Worm (Caenorhabditis elegans) whole organism, mixed stage, embryonic: Measurements from ENCODE around the gene F54G2.1.

Experiments used
- M03D4.4 ChIP-seq: sonication (generic microtip); optimal IDR thresholded peaks from 2 replicates; lab custom pipeline; 2017; ENCODE audit warnings: mild to moderate bottlenecking, missing genetic modification characterization, missing compliant biosample characterization
- bed-3 ChIP-seq: fragments of 200-800 bp; sonication (Bioruptor generic); optimal IDR thresholded peaks from 3 replicates; lab custom pipeline; 2018; ENCODE audit warnings: mild to moderate bottlenecking, missing genetic modification characterization, moderate library complexity, missing compliant biosample characterization
- blmp-1 ChIP-seq: fragments of 150-350 bp; optimal IDR thresholded peaks from 2 replicates; lab custom pipeline; 2014; ENCODE audit warnings: missing biosample characterization, missing genetic modification characterization
- ceh-39 ChIP-seq: fragments of 150-350 bp; optimal IDR thresholded peaks from 2 replicates; lab custom pipeline; 2014; ENCODE audit warnings: missing biosample characterization, missing genetic modification characterization
- ceh-43 ChIP-seq: fragments of 200-800 bp; sonication (Bioruptor generic); optimal IDR thresholded peaks from 2 replicates; lab custom pipeline; 2018; ENCODE audit warnings: mild to moderate bottlenecking, missing genetic modification characterization, moderate library complexity, missing compliant biosample characterization
- ceh-83 ChIP-seq: fragments of 200-800 bp; sonication (Bioruptor generic); optimal IDR thresholded peaks from 2 replicates; lab custom pipeline; 2018; ENCODE audit warnings: mild to moderate bottlenecking, missing genetic modification characterization, missing compliant biosample characterization
- ces-1 ChIP-seq: fragments of 150-350 bp; optimal IDR thresholded peaks from 2 replicates; lab custom pipeline; 2014; ENCODE audit warnings: missing biosample characterization, missing genetic modification reagents, missing genetic modification characterization
- cnd-1 ChIP-seq: fragments of 200-800 bp; sonication (Bioruptor generic); optimal IDR thresholded peaks from 2 replicates; lab custom pipeline; 2018; ENCODE audit warnings: mild to moderate bottlenecking, missing genetic modification characterization, missing compliant biosample characterization
- drap-1 ChIP-seq: fragments of 200-800 bp; sonication (Bioruptor generic); optimal IDR thresholded peaks from 3 replicates; lab custom pipeline; 2018; ENCODE audit warnings: mild to moderate bottlenecking, missing genetic modification characterization, missing compliant biosample characterization
- elt-1 ChIP-seq: sonication (generic microtip); optimal IDR thresholded peaks from 2 replicates; lab custom pipeline; 2017; ENCODE audit warnings: missing genetic modification characterization, mild to moderate bottlenecking, missing compliant biosample characterization, antibody characterized with exemption, moderate library complexity, borderline replicate concordance; ENCODE audit not compliant: insufficient read depth
- elt-3 ChIP-seq: fragments of 150-350 bp; optimal IDR thresholded peaks from 2 replicates; lab custom pipeline; 2014; ENCODE audit warnings: missing biosample characterization, missing genetic modification characterization
- flh-1 ChIP-seq: fragments of 200-800 bp; sonication (Bioruptor generic); optimal IDR thresholded peaks from 2 replicates; lab custom pipeline; 2018; ENCODE audit warnings: mild to moderate bottlenecking, missing genetic modification characterization, moderate library complexity, missing compliant biosample characterization
- ham-2 ChIP-seq: fragments of 200-800 bp; sonication (Bioruptor generic); optimal IDR thresholded peaks from 2 replicates; lab custom pipeline; 2018; ENCODE audit warnings: mild to moderate bottlenecking, missing genetic modification characterization, missing compliant biosample characterization
- hlh-1 ChIP-seq: fragments of 150-350 bp; optimal IDR thresholded peaks from 2 replicates; lab custom pipeline; 2014; ENCODE audit warnings: missing biosample characterization, missing genetic modification reagents, missing genetic modification characterization
- lin-13 ChIP-seq: fragments of 150-350 bp; optimal IDR thresholded peaks from 2 replicates; lab custom pipeline; 2014; ENCODE audit warnings: missing biosample characterization, missing genetic modification characterization
- lin-32 ChIP-seq: fragments of 200-800 bp; sonication (Bioruptor generic); optimal IDR thresholded peaks from 2 replicates; lab custom pipeline; 2018; ENCODE audit warnings: mild to moderate bottlenecking, missing genetic modification characterization, missing compliant biosample characterization
- lsy-2 ChIP-seq: fragments of 150-350 bp; optimal IDR thresholded peaks from 2 replicates; lab custom pipeline; 2014; ENCODE audit warnings: missing biosample characterization, missing genetic modification characterization
- mab-5 ChIP-seq: fragments of 150-350 bp; optimal IDR thresholded peaks from 2 replicates; lab custom pipeline; 2014; ENCODE audit warnings: missing biosample characterization, missing genetic modification characterization
- mep-1 ChIP-seq: fragments of 150-350 bp; optimal IDR thresholded peaks from 2 replicates; lab custom pipeline; 2017; ENCODE audit warnings: missing biosample characterization, missing genetic modification reagents, missing genetic modification characterization, inconsistent platforms
- mls-2 ChIP-seq: sonication (generic microtip); optimal IDR thresholded peaks from 2 replicates; lab custom pipeline; 2016; ENCODE audit warnings: mild to moderate bottlenecking, missing genetic modification characterization, moderate library complexity, missing compliant biosample characterization
- nhr-12 ChIP-seq: fragments of 150-350 bp; optimal IDR thresholded peaks from 2 replicates; lab custom pipeline; 2014; ENCODE audit warnings: missing biosample characterization, missing genetic modification characterization
- nhr-2 ChIP-seq: fragments of 150-350 bp; optimal IDR thresholded peaks from 2 replicates; lab custom pipeline; 2014; ENCODE audit warnings: missing biosample characterization, missing genetic modification characterization
- nhr-237 ChIP-seq: fragments of 150-350 bp; optimal IDR thresholded peaks from 2 replicates; lab custom pipeline; 2014; ENCODE audit warnings: missing biosample characterization, missing genetic modification characterization
- nhr-28 ChIP-seq: fragments of 150-350 bp; optimal IDR thresholded peaks from 2 replicates; lab custom pipeline; 2014; ENCODE audit warnings: missing biosample characterization, missing genetic modification characterization
- nhr-76 ChIP-seq: sonication (generic microtip); optimal IDR thresholded peaks from 2 replicates; lab custom pipeline; 2017; ENCODE audit warnings: missing biosample characterization, missing genetic modification characterization
- pha-4 ChIP-seq: fragments of 150-350 bp; optimal IDR thresholded peaks from 2 replicates; lab custom pipeline; 2018; ENCODE audit warnings: missing biosample characterization, missing genetic modification reagents, missing genetic modification characterization
- sem-2 ChIP-seq: fragments of 200-800 bp; sonication (Bioruptor generic); optimal IDR thresholded peaks from 2 replicates; lab custom pipeline; 2018; ENCODE audit warnings: mild to moderate bottlenecking, missing genetic modification characterization, missing compliant biosample characterization
- snpc-4 ChIP-seq: fragments of 150-350 bp; optimal IDR thresholded peaks from 2 replicates; lab custom pipeline; 2014; ENCODE audit warnings: missing biosample characterization, missing genetic modification characterization
- sptf-1 ChIP-seq: sonication (generic microtip); optimal IDR thresholded peaks from 2 replicates; lab custom pipeline; 2017; ENCODE audit warnings: mild to moderate bottlenecking, missing genetic modification characterization, moderate library complexity, missing compliant biosample characterization
- tbx-8 ChIP-seq: fragments of 200-800 bp; sonication (Bioruptor generic); optimal IDR thresholded peaks from 2 replicates; lab custom pipeline; 2018; ENCODE audit warnings: mild to moderate bottlenecking, missing genetic modification characterization, moderate library complexity, missing compliant biosample characterization
- unc-120 ChIP-seq: sonication (generic microtip); optimal IDR thresholded peaks from 2 replicates; lab custom pipeline; 2017; ENCODE audit warnings: missing genetic modification characterization, missing compliant biosample characterization; ENCODE audit not compliant: poor library complexity, severe bottlenecking
- unc-39 ChIP-seq: fragments of 150-350 bp; optimal IDR thresholded peaks from 2 replicates; lab custom pipeline; 2014; ENCODE audit warnings: missing biosample characterization, missing genetic modification characterization
- unc-62 ChIP-seq: fragments of 150-350 bp; optimal IDR thresholded peaks from 2 replicates; lab custom pipeline; 2014; ENCODE audit warnings: missing biosample characterization, missing genetic modification reagents, missing genetic modification characterization
- zip-8 ChIP-seq: fragments of 150-350 bp; optimal IDR thresholded peaks from 2 replicates; lab custom pipeline; 2014; ENCODE audit warnings: missing biosample characterization, missing genetic modification characterization
- ztf-11 ChIP-seq: fragments of 150-350 bp; optimal IDR thresholded peaks from 2 replicates; lab custom pipeline; 2014; ENCODE audit warnings: missing biosample characterization, missing genetic modification characterization

F54G2.1 gene

ce11 chrX:2693026-2693425 is 28.9 kb upstream of the F54G2.1 start:
- TF ChIP-seq M03D4.4 (tag; lab: Kevin White, UChicago) (no peak), ces-1 (no peak)

- TF ChIP-seq nhr-2 (tag; lab: Kevin White, UChicago), result no peak
- no peak for TF ChIP-seq nhr-76 (tag; lab: Kevin White, UChicago)
- TF ChIP-seq zip-8 (tag; lab: Kevin White, UChicago), result no peak
- no peak for TF ChIP-seq sem-2
- TF ChIP-seq snpc-4 (tag; lab: Kevin White, UChicago), result no peak
- TF ChIP-seq ceh-39, result no peak
- TF ChIP-seq bed-3 (GFP tag; lab: Kevin White, UChicago), result no peak
- peak; percentile 65 for TF ChIP-seq nhr-237 (tag; lab: Kevin White, UChicago)
- TF ChIP-seq flh-1 (GFP tag; lab: Kevin White, UChicago), result no peak
- TF ChIP-seq blmp-1, result no peak
- TF ChIP-seq drap-1 (GFP tag; lab: Kevin White, UChicago), result no peak
- TF ChIP-seq ces-1, result peak; percentile 77
- no peak for TF ChIP-seq mab-5 (tag; lab: Kevin White, UChicago)
- no peak for TF ChIP-seq elt-3 (tag; lab: Kevin White, UChicago)
- TF ChIP-seq hlh-1 (tag; lab: Kevin White, UChicago), result peak; percentile 77
- TF ChIP-seq nhr-28 (tag; lab: Kevin White, UChicago), result no peak
- peak; percentile 94 for TF ChIP-seq lsy-2 (tag; lab: Kevin White, UChicago)
- TF ChIP-seq mls-2 (tag; lab: Kevin White, UChicago), result peak; percentile 23
- TF ChIP-seq elt-1 (tag; lab: Kevin White, UChicago), result no peak
- no peak for TF ChIP-seq lin-32 (GFP tag; lab: Kevin White, UChicago)
- TF ChIP-seq ztf-11 (tag; lab: Kevin White, UChicago), result no peak
- no peak for TF ChIP-seq M03D4.4 (tag; lab: Kevin White, UChicago)
- no peak for TF ChIP-seq ceh-83 (GFP tag; lab: Kevin White, UChicago)
- no peak for TF ChIP-seq lin-13
- TF ChIP-seq mep-1, result peak; percentile 44
- no peak for TF ChIP-seq unc-39
- no peak for TF ChIP-seq sptf-1 (tag; lab: Kevin White, UChicago)
- TF ChIP-seq unc-120, result peak; percentile 62
- peak; percentile 27 for TF ChIP-seq ham-2 (GFP tag; lab: Kevin White, UChicago)
- no peak for TF ChIP-seq nhr-12 (tag; lab: Kevin White, UChicago)
- peak; percentile 61 for TF ChIP-seq pha-4
- no peak for TF ChIP-seq ceh-43 (GFP tag; lab: Kevin White, UChicago)
- TF ChIP-seq cnd-1 (tag; lab: Kevin White, UChicago), result no peak
- TF ChIP-seq unc-62 (GFP tag; lab: Kevin White, UChicago), result no peak
- no peak for TF ChIP-seq tbx-8 (GFP tag; lab: Kevin White, UChicago)
- TF ChIP-seq, all 35 proteins: peak for 9
Observed at ce11 chrX:2688583-2689220, 24.5 kb upstream of the F54G2.1 start, which contains the start of gene T14G11.1. Gene T14G11.1, plus strand, starts transcription at chrX:2688990.

- peak; percentile 66 for TF ChIP-seq ces-1
- TF ChIP-seq nhr-12 (tag; lab: Kevin White, UChicago), result no peak
- peak; percentile 8 for TF ChIP-seq nhr-2 (tag; lab: Kevin White, UChicago)
- no peak for TF ChIP-seq ceh-43 (GFP tag; lab: Kevin White, UChicago)
- no peak for TF ChIP-seq drap-1 (GFP tag; lab: Kevin White, UChicago)
- TF ChIP-seq mep-1, result peak; percentile 74
- no peak for TF ChIP-seq snpc-4 (tag; lab: Kevin White, UChicago)
- peak; percentile 83 for TF ChIP-seq lsy-2 (tag; lab: Kevin White, UChicago)
- TF ChIP-seq mls-2 (tag; lab: Kevin White, UChicago), result peak; percentile 60
- TF ChIP-seq sptf-1 (tag; lab: Kevin White, UChicago), result peak; percentile 66
- TF ChIP-seq pha-4, result peak; percentile 86
- TF ChIP-seq ceh-39, result peak; percentile 7
- TF ChIP-seq lin-13, result peak; percentile 80
- no peak for TF ChIP-seq ham-2 (GFP tag; lab: Kevin White, UChicago)
- no peak for TF ChIP-seq tbx-8 (GFP tag; lab: Kevin White, UChicago)
- no peak for TF ChIP-seq zip-8 (tag; lab: Kevin White, UChicago)
- peak; percentile 62 for TF ChIP-seq unc-120
- no peak for TF ChIP-seq elt-3 (tag; lab: Kevin White, UChicago)
- no peak for TF ChIP-seq mab-5 (tag; lab: Kevin White, UChicago)
- no peak for TF ChIP-seq nhr-28 (tag; lab: Kevin White, UChicago)
- no peak for TF ChIP-seq lin-32 (GFP tag; lab: Kevin White, UChicago)
- peak; percentile 18 for TF ChIP-seq nhr-237 (tag; lab: Kevin White, UChicago)
Observed at ce11 chrX:2687174-2687573, 23.0 kb upstream of the F54G2.1 start, which contains the start of gene immt-1. Gene immt-1, minus strand, starts transcription at chrX:2687184.
